Fruit fly (Drosophila melanogaster) whole organism, embryonic: ENCODE data around the gene schlank.

Experiments
- CG10267 ChIP-seq: fragments of 200-800 bp; sonication (Bioruptor generic); optimal IDR thresholded peaks from 2 replicates; lab custom pipeline; 2018; ENCODE audit warnings: missing biosample characterization, mild to moderate bottlenecking, missing genetic modification characterization, moderate library complexity
- CG10321 ChIP-seq: fragments of 200-800 bp; sonication (Bioruptor generic); IDR thresholded peaks from 2 replicates; pipeline ENCODE4 v1.3.6; 2022; ENCODE audit warnings: missing biosample characterization, missing genetic modification characterization
- CG10431 ChIP-seq: fragments of 200-800 bp; sonication (Bioruptor generic); optimal IDR thresholded peaks from 3 replicates; lab custom pipeline; 2018; ENCODE audit warnings: missing biosample characterization, mild to moderate bottlenecking, missing genetic modification characterization
- CG10543 ChIP-seq: fragments of 200-800 bp; sonication (Bioruptor generic); optimal IDR thresholded peaks from 3 replicates; lab custom pipeline; 2017; ENCODE audit warnings: missing biosample characterization, mild to moderate bottlenecking, missing genetic modification characterization, moderate library complexity
- CG11398 ChIP-seq: fragments of 200-800 bp; sonication (Bioruptor generic); optimal IDR thresholded peaks from 2 replicates; lab custom pipeline; 2016; ENCODE audit warnings: missing biosample characterization, missing genetic modification characterization
- CG13287 ChIP-seq: fragments of 200-800 bp; sonication (Bioruptor generic); IDR thresholded peaks from 2 replicates; pipeline ENCODE4 v1.3.6; 2022; ENCODE audit warnings: missing biosample characterization, missing genetic modification characterization; ENCODE audit not compliant: partially characterized antibody
- CG15479 ChIP-seq: fragments of 200-800 bp; sonication (Bioruptor generic); optimal IDR thresholded peaks from 3 replicates; lab custom pipeline; 2019; ENCODE audit warnings: missing biosample characterization, mild to moderate bottlenecking, missing genetic modification characterization, moderate library complexity
- CG15601 ChIP-seq: fragments of 200-800 bp; sonication (Bioruptor generic); optimal IDR thresholded peaks from 3 replicates; lab custom pipeline; 2019; ENCODE audit warnings: missing biosample characterization, mild to moderate bottlenecking, missing genetic modification characterization, moderate library complexity
- CG2875 ChIP-seq: fragments of 200-800 bp; sonication (Bioruptor generic); optimal IDR thresholded peaks from 2 replicates; lab custom pipeline; 2017; ENCODE audit warnings: missing biosample characterization, mild to moderate bottlenecking, missing genetic modification characterization, missing genetic modification reagents
- CG30403 ChIP-seq: fragments of 200-800 bp; sonication (Bioruptor generic); optimal IDR thresholded peaks from 3 replicates; lab custom pipeline; 2016; ENCODE audit warnings: missing biosample characterization, missing genetic modification characterization
- CG42726 ChIP-seq: fragments of 200-800 bp; sonication (Bioruptor generic); IDR thresholded peaks from 2 replicates; pipeline ENCODE4 v1.3.6; 2022; ENCODE audit warnings: missing biosample characterization, missing genetic modification characterization; ENCODE audit not compliant: partially characterized antibody
- CG4854 ChIP-seq: fragments of 200-800 bp; sonication (Bioruptor generic); optimal IDR thresholded peaks from 2 replicates; lab custom pipeline; 2016; ENCODE audit warnings: missing biosample characterization, missing genetic modification characterization, inconsistent platforms
- CG6175 ChIP-seq: fragments of 200-800 bp; sonication (Bioruptor generic); IDR thresholded peaks from 3 replicates; pipeline ENCODE4 v1.3.6; 2022; ENCODE audit warnings: missing biosample characterization, missing genetic modification characterization
- CG6683 ChIP-seq: fragments of 200-800 bp; sonication (Bioruptor generic); optimal IDR thresholded peaks from 2 replicates; lab custom pipeline; 2017; ENCODE audit warnings: missing biosample characterization, mild to moderate bottlenecking, missing genetic modification characterization, missing genetic modification reagents
- CG7786 ChIP-seq: fragments of 200-800 bp; sonication (Bioruptor generic); optimal IDR thresholded peaks from 2 replicates; lab custom pipeline; 2016; ENCODE audit warnings: missing biosample characterization, missing genetic modification characterization
- CG8281 ChIP-seq: fragments of 200-800 bp; sonication (Bioruptor generic); optimal IDR thresholded peaks from 2 replicates; lab custom pipeline; 2018; ENCODE audit warnings: missing biosample characterization, mild to moderate bottlenecking, missing genetic modification characterization, moderate library complexity
- CG9797 ChIP-seq: fragments of 200-800 bp; sonication (Bioruptor generic); optimal IDR thresholded peaks from 3 replicates; lab custom pipeline; 2018; ENCODE audit warnings: missing biosample characterization, mild to moderate bottlenecking, missing genetic modification characterization
- CG9817 ChIP-seq: fragments of 200-800 bp; sonication (Bioruptor generic); optimal IDR thresholded peaks from 2 replicates; lab custom pipeline; 2018; ENCODE audit warnings: missing biosample characterization, mild to moderate bottlenecking, missing genetic modification characterization, moderate library complexity
- CG9932 ChIP-seq: fragments of 200-800 bp; sonication (Bioruptor generic); IDR thresholded peaks from 2 replicates; pipeline ENCODE4 v1.3.6; 2022; ENCODE audit warnings: missing biosample characterization, missing genetic modification characterization
- Chrac-16 ChIP-seq: fragments of 200-800 bp; sonication (Bioruptor generic); optimal IDR thresholded peaks from 3 replicates; lab custom pipeline; 2016; ENCODE audit warnings: missing biosample characterization, missing genetic modification characterization
- Dip3 ChIP-seq: fragments of 200-800 bp; sonication (Bioruptor generic); optimal IDR thresholded peaks from 3 replicates; lab custom pipeline; 2016; ENCODE audit warnings: missing biosample characterization, missing genetic modification characterization
- Ets65A ChIP-seq: fragments of 200-800 bp; sonication (Bioruptor generic); peaks from one replicate; lab custom pipeline; 2016; ENCODE audit warnings: missing biosample characterization, missing genetic modification characterization
- HmgD ChIP-seq: fragments of 200-800 bp; sonication (Bioruptor generic); optimal IDR thresholded peaks from 3 replicates; lab custom pipeline; 2016; ENCODE audit warnings: missing biosample characterization, missing genetic modification characterization
- MTF-1 ChIP-seq: fragments of 200-800 bp; sonication (Bioruptor generic); optimal IDR thresholded peaks from 2 replicates; lab custom pipeline; 2018; ENCODE audit warnings: missing biosample characterization, mild to moderate bottlenecking, missing genetic modification characterization, borderline replicate concordance
- NK7.1 ChIP-seq: fragments of 200-800 bp; sonication (Bioruptor generic); optimal IDR thresholded peaks from 3 replicates; lab custom pipeline; 2016; ENCODE audit warnings: missing biosample characterization, missing genetic modification characterization
- Sry-δ ChIP-seq: fragments of 200-800 bp; sonication (Bioruptor generic); optimal IDR thresholded peaks from 2 replicates; lab custom pipeline; 2016; ENCODE audit warnings: missing biosample characterization, missing genetic modification characterization
- Tbp ChIP-seq: fragments of >200 bp; optimal IDR thresholded peaks from 2 replicates; lab custom pipeline; 2018; ENCODE audit warnings: missing biosample characterization, missing genetic modification characterization
- Usf ChIP-seq: fragments of 200-800 bp; sonication (Bioruptor generic); optimal IDR thresholded peaks from 2 replicates; lab custom pipeline; 2017; ENCODE audit warnings: missing genotype, missing biosample characterization, missing genetic modification characterization
- ase ChIP-seq: fragments of 200-800 bp; sonication (Bioruptor generic); IDR thresholded peaks from 3 replicates; pipeline ENCODE4 v1.3.6; 2022; ENCODE audit warnings: missing biosample characterization, missing genetic modification characterization
- bab2 ChIP-seq: fragments of 200-800 bp; sonication (Bioruptor generic); optimal IDR thresholded peaks from 2 replicates; lab custom pipeline; 2016; ENCODE audit warnings: missing biosample characterization, missing genetic modification characterization
- br ChIP-seq: fragments of >200 bp; optimal IDR thresholded peaks from 2 replicates; lab custom pipeline; 2017
- caup ChIP-seq: fragments of 200-800 bp; sonication (Bioruptor generic); optimal IDR thresholded peaks from 3 replicates; lab custom pipeline; 2017; ENCODE audit warnings: missing biosample characterization, mild to moderate bottlenecking, missing genetic modification characterization, moderate library complexity; ENCODE audit not compliant: severe bottlenecking
- chm ChIP-seq: fragments of 200-800 bp; sonication (Bioruptor generic); IDR thresholded peaks from 2 replicates; pipeline ENCODE4 v1.3.6; 2022; ENCODE audit warnings: missing biosample characterization, missing genetic modification characterization
- chn ChIP-seq: fragments of 200-800 bp; sonication (Bioruptor generic); optimal IDR thresholded peaks from 2 replicates; lab custom pipeline; 2016; ENCODE audit warnings: missing biosample characterization, missing genetic modification characterization
- crc ChIP-seq: fragments of 200-800 bp; sonication (Bioruptor generic); optimal IDR thresholded peaks from 2 replicates; lab custom pipeline; 2016; ENCODE audit warnings: missing biosample characterization, missing genetic modification characterization
- crol ChIP-seq: fragments of 200-800 bp; sonication (Bioruptor generic); IDR thresholded peaks from 2 replicates; pipeline ENCODE4 v1.3.6; 2022; ENCODE audit warnings: missing biosample characterization, missing genetic modification characterization
- dimm ChIP-seq: fragments of 200-800 bp; sonication (Bioruptor generic); IDR thresholded peaks from 2 replicates; pipeline ENCODE4 v1.3.6; 2022; ENCODE audit warnings: missing biosample characterization, missing genetic modification characterization
- dysf ChIP-seq: fragments of 200-800 bp; sonication (Bioruptor generic); IDR thresholded peaks from 3 replicates; pipeline ENCODE4 v1.3.6; 2022; ENCODE audit warnings: missing biosample characterization, missing genetic modification characterization
- fd64A ChIP-seq: fragments of 200-800 bp; sonication (Bioruptor generic); optimal IDR thresholded peaks from 3 replicates; lab custom pipeline; 2018; ENCODE audit warnings: missing biosample characterization, mild to moderate bottlenecking, missing genetic modification characterization
- fd96Cb ChIP-seq: fragments of 200-800 bp; sonication (Bioruptor generic); optimal IDR thresholded peaks from 2 replicates; lab custom pipeline; 2018; ENCODE audit warnings: missing biosample characterization, mild to moderate bottlenecking, missing genetic modification characterization, moderate library complexity
- ftz-f1 ChIP-seq: fragments of 200-800 bp; sonication (Bioruptor generic); optimal IDR thresholded peaks from 2 replicates; lab custom pipeline; 2016; ENCODE audit warnings: missing biosample characterization, missing genetic modification characterization
- gcm2 ChIP-seq: fragments of 200-800 bp; sonication (Bioruptor generic); optimal IDR thresholded peaks from 2 replicates; lab custom pipeline; 2016; ENCODE audit warnings: missing biosample characterization, missing genetic modification characterization
- gem ChIP-seq: fragments of 200-800 bp; sonication (Bioruptor generic); optimal IDR thresholded peaks from 2 replicates; lab custom pipeline; 2019; ENCODE audit warnings: missing biosample characterization, mild to moderate bottlenecking, missing genetic modification characterization, moderate library complexity
- grn ChIP-seq: fragments of 200-800 bp; sonication (Bioruptor generic); optimal IDR thresholded peaks from 3 replicates; lab custom pipeline; 2017; ENCODE audit warnings: missing biosample characterization, missing genetic modification characterization
- ind ChIP-seq: fragments of 200-800 bp; sonication (Bioruptor generic); optimal IDR thresholded peaks from 3 replicates; lab custom pipeline; 2016; ENCODE audit warnings: missing biosample characterization, missing genetic modification characterization
- lbe ChIP-seq: fragments of 200-800 bp; sonication (Bioruptor generic); optimal IDR thresholded peaks from 2 replicates; lab custom pipeline; 2016; ENCODE audit warnings: missing biosample characterization, mild to moderate bottlenecking, missing genetic modification characterization
- peb ChIP-seq: fragments of 200-800 bp; sonication (Bioruptor generic); IDR thresholded peaks from 2 replicates; pipeline ENCODE4 v1.3.6; 2022; ENCODE audit warnings: missing biosample characterization, missing genetic modification characterization
- repo ChIP-seq: fragments of 200-800 bp; sonication (Bioruptor generic); optimal IDR thresholded peaks from 2 replicates; lab custom pipeline; 2016; ENCODE audit warnings: missing biosample characterization, missing genetic modification characterization
- sisA ChIP-seq: fragments of 200-800 bp; sonication (Bioruptor generic); IDR thresholded peaks from 2 replicates; pipeline ENCODE4 v1.3.6; 2022; ENCODE audit warnings: missing biosample characterization, missing genetic modification characterization
- vfl ChIP-seq: fragments of 200-800 bp; sonication (Bioruptor generic); optimal IDR thresholded peaks from 2 replicates; lab custom pipeline; 2016; ENCODE audit warnings: missing biosample characterization, missing genetic modification characterization
- wor ChIP-seq: fragments of 200-800 bp; sonication (Bioruptor generic); IDR thresholded peaks from 2 replicates; pipeline ENCODE4 v1.3.6; 2022; ENCODE audit warnings: missing biosample characterization, missing genetic modification characterization
- zf30C ChIP-seq: fragments of 200-800 bp; sonication (Bioruptor generic); optimal IDR thresholded peaks from 3 replicates; lab custom pipeline; 2018; ENCODE audit warnings: missing biosample characterization, mild to moderate bottlenecking, missing genetic modification characterization
- zfh2 ChIP-seq: fragments of 200-800 bp; sonication (Bioruptor generic); optimal IDR thresholded peaks from 2 replicates; lab custom pipeline; 2016; ENCODE audit warnings: missing biosample characterization, missing genetic modification characterization

The schlank gene

DNA sequence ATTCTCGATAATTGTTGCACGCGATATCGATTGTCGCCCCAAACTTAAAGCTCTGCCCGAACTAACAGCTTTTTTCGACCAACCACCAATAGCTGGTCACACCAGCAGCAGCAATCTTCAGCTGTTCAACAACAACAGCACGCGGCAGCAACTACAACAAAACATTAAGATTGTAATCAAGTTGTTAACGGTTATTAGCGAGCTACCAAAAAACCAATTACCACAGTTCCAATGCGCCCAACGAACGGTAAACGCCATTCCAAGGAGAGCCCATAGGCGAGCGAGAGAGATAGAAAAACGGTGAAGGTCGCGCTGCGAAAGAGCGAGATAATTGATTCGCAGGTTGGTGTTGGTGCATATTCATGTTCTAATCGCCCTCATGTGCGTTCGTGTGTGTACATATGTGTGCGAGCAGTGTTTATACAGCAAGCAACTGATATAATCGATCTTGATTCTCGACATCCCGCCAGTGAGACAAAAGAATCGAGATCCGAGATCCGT is 47.1 kb downstream of the schlank start, which contains the start of gene Efr (continued):
- no peak for TF ChIP-seq sisA (GFP tag; lab: Robert Waterston, UW)
- TF ChIP-seq wor (GFP tag; lab: Robert Waterston, UW) = no peak
- no peak for TF ChIP-seq zfh2 (GFP tag; lab: Kevin White, UChicago)
- no peak for TF ChIP-seq CG30403 (GFP tag; lab: Kevin White, UChicago)
- no peak for TF ChIP-seq gem (tag; lab: Kevin White, UChicago)
- no peak for TF ChIP-seq gcm2 (GFP tag; lab: Kevin White, UChicago)
- no peak for TF ChIP-seq CG9817
- TF ChIP-seq CG4854 (GFP tag; lab: Kevin White, UChicago) = no peak
- TF ChIP-seq Sry-δ (GFP tag; lab: Kevin White, UChicago) = peak; percentile 5
- no peak for TF ChIP-seq dysf (GFP tag; lab: Robert Waterston, UW)
- no peak for TF ChIP-seq caup (GFP tag; lab: Kevin White, UChicago)
- TF ChIP-seq CG9932 (GFP tag; lab: Robert Waterston, UW) = no peak
- no peak for TF ChIP-seq CG8281 (tag; lab: Kevin White, UChicago)
- no peak for TF ChIP-seq crol (GFP tag; lab: Robert Waterston, UW)
- TF ChIP-seq zf30C (GFP tag; lab: Kevin White, UChicago) = no peak
- no peak for TF ChIP-seq ind (GFP tag; lab: Kevin White, UChicago)
- peak; percentile 48 for TF ChIP-seq CG9797 (GFP tag; lab: Kevin White, UChicago)
- peak; percentile 60 for TF ChIP-seq CG13287
- no peak for TF ChIP-seq Chrac-16 (GFP tag; lab: Kevin White, UChicago)
- peak; percentile 61 for TF ChIP-seq CG10543 (GFP tag; lab: Kevin White, UChicago)
- no peak for TF ChIP-seq HmgD (GFP tag; lab: Kevin White, UChicago)
- TF ChIP-seq Dip3 = no peak
- TF ChIP-seq Usf = no peak
- no peak for TF ChIP-seq CG42726 (GFP tag; lab: Robert Waterston, UW)
- no peak for TF ChIP-seq peb
- TF ChIP-seq CG7786 (GFP tag; lab: Kevin White, UChicago) = no peak
- TF ChIP-seq lbe (GFP tag; lab: Kevin White, UChicago) = no peak
- no peak for TF ChIP-seq CG10267 (tag; lab: Kevin White, UChicago)
- no peak for TF ChIP-seq br (lab: Kevin White, UChicago)
- no peak for TF ChIP-seq repo (GFP tag; lab: Kevin White, UChicago)
- no peak for TF ChIP-seq Tbp (GFP tag; lab: Kevin White, UChicago)
- TF ChIP-seq CG11398 (GFP tag; lab: Kevin White, UChicago) = no peak
- TF ChIP-seq vfl (GFP tag; lab: Kevin White, UChicago) = no peak
- no peak for TF ChIP-seq ase
- TF ChIP-seq fd96Cb (tag; lab: Kevin White, UChicago) = no peak
- peak; percentile 10 for TF ChIP-seq CG15479 (GFP tag; lab: Kevin White, UChicago)
- TF ChIP-seq CG15601 (tag; lab: Kevin White, UChicago) = no peak
- no peak for TF ChIP-seq CG2875 (GFP tag; lab: Kevin White, UChicago)
- TF ChIP-seq chm = no peak
- no peak for TF ChIP-seq CG10321
- TF ChIP-seq CG10431 (GFP tag; lab: Kevin White, UChicago) = no peak
- TF ChIP-seq CG6175 (GFP tag; lab: Robert Waterston, UW) = no peak
- TF ChIP-seq fd64A = no peak
- TF ChIP-seq crc (GFP tag; lab: Kevin White, UChicago) = no peak
- TF ChIP-seq bab2 (GFP tag; lab: Kevin White, UChicago) = no peak
- TF ChIP-seq grn (GFP tag; lab: Kevin White, UChicago) = peak; percentile 97
- no peak for TF ChIP-seq dimm (GFP tag; lab: Robert Waterston, UW)
- no peak for TF ChIP-seq NK7.1 (GFP tag; lab: Kevin White, UChicago)
- no peak for TF ChIP-seq Ets65A (GFP tag; lab: Kevin White, UChicago)
- no peak for TF ChIP-seq chn (GFP tag; lab: Kevin White, UChicago)
- TF ChIP-seq CG6683 (GFP tag; lab: Kevin White, UChicago) = no peak
- peak; percentile 99 for TF ChIP-seq ftz-f1 (GFP tag; lab: Kevin White, UChicago)
- TF ChIP-seq MTF-1 (GFP tag; lab: Kevin White, UChicago) = no peak
